Fruit fly (Drosophila melanogaster) whole organism, embryonic: ENCODE data around the gene CG15814.

Experiments
- Aef1 ChIP-seq: fragments of 200-800 bp; sonication (Bioruptor generic); IDR thresholded peaks from 3 replicates; pipeline ENCODE4 v1.3.6; 2022; ENCODE audit warnings: missing biosample characterization, missing genetic modification characterization
- Asciz ChIP-seq: fragments of 200-800 bp; sonication (Bioruptor generic); optimal IDR thresholded peaks from 2 replicates; lab custom pipeline; 2017; ENCODE audit warnings: missing biosample characterization, mild to moderate bottlenecking, missing genetic modification characterization, missing genetic modification reagents
- Blimp-1 ChIP-seq: fragments of 200-800 bp; sonication (Bioruptor generic); optimal IDR thresholded peaks from 3 replicates; lab custom pipeline; 2018; ENCODE audit warnings: missing biosample characterization, missing genetic modification characterization, mild to moderate bottlenecking, moderate library complexity, missing genetic modification reagents
- CG10209 ChIP-seq: fragments of 200-800 bp; sonication (Bioruptor generic); optimal IDR thresholded peaks from 3 replicates; lab custom pipeline; 2017; ENCODE audit warnings: missing biosample characterization, mild to moderate bottlenecking, missing genetic modification characterization, missing genetic modification reagents
- CG10267 ChIP-seq: fragments of 200-800 bp; sonication (Bioruptor generic); optimal IDR thresholded peaks from 2 replicates; lab custom pipeline; 2018; ENCODE audit warnings: missing biosample characterization, mild to moderate bottlenecking, missing genetic modification characterization, moderate library complexity
- CG10654 ChIP-seq: fragments of 200-800 bp; sonication (Bioruptor generic); optimal IDR thresholded peaks from 2 replicates; lab custom pipeline; 2016; ENCODE audit warnings: missing biosample characterization, missing genetic modification characterization
- CG12659 ChIP-seq: fragments of 200-800 bp; sonication (Bioruptor generic); optimal IDR thresholded peaks from 3 replicates; lab custom pipeline; 2017; ENCODE audit warnings: mild to moderate bottlenecking, missing biosample characterization, missing genetic modification reagents, missing genetic modification characterization
- CG12769 ChIP-seq: fragments of 200-800 bp; sonication (Bioruptor generic); optimal IDR thresholded peaks from 2 replicates; lab custom pipeline; 2019; ENCODE audit warnings: missing biosample characterization, mild to moderate bottlenecking, missing genetic modification characterization, moderate library complexity
- CG15479 ChIP-seq: fragments of 200-800 bp; sonication (Bioruptor generic); optimal IDR thresholded peaks from 3 replicates; lab custom pipeline; 2019; ENCODE audit warnings: missing biosample characterization, mild to moderate bottlenecking, missing genetic modification characterization, moderate library complexity
- CG16815 ChIP-seq: fragments of 200-800 bp; sonication (Bioruptor generic); optimal IDR thresholded peaks from 3 replicates; lab custom pipeline; 2017; ENCODE audit warnings: missing biosample characterization, mild to moderate bottlenecking, missing genetic modification characterization
- CG18262 ChIP-seq: fragments of 200-800 bp; optimal IDR thresholded peaks from 3 replicates; lab custom pipeline; 2019; ENCODE audit warnings: missing biosample characterization, mild to moderate bottlenecking, missing genetic modification characterization, moderate library complexity
- CG31441 ChIP-seq: fragments of 200-800 bp; sonication (Bioruptor generic); IDR thresholded peaks from 2 replicates; pipeline ENCODE4 v1.3.6; 2022; ENCODE audit warnings: missing biosample characterization, missing genetic modification characterization
- CG3163 ChIP-seq: fragments of 200-800 bp; sonication (Bioruptor generic); optimal IDR thresholded peaks from 3 replicates; lab custom pipeline; 2016; ENCODE audit warnings: missing biosample characterization, missing genetic modification characterization
- CG3995 ChIP-seq: fragments of 200-800 bp; sonication (Bioruptor generic); optimal IDR thresholded peaks from 3 replicates; lab custom pipeline; 2016; ENCODE audit warnings: missing biosample characterization, missing genetic modification characterization
- CG4730 ChIP-seq: fragments of 200-800 bp; sonication (Bioruptor generic); IDR thresholded peaks from 2 replicates; pipeline ENCODE4 v1.3.6; 2022; ENCODE audit warnings: missing biosample characterization, missing genetic modification characterization
- CG6791 ChIP-seq: fragments of 200-800 bp; sonication (Bioruptor generic); IDR thresholded peaks from 3 replicates; pipeline ENCODE4 v1.3.6; 2022; ENCODE audit warnings: missing biosample characterization, missing genetic modification characterization; ENCODE audit not compliant: partially characterized antibody
- CG6813 ChIP-seq: fragments of 200-800 bp; sonication (Bioruptor generic); optimal IDR thresholded peaks from 2 replicates; lab custom pipeline; 2017; ENCODE audit warnings: missing biosample characterization, missing genetic modification characterization, mild to moderate bottlenecking, moderate library complexity, missing genetic modification reagents
- CG7786 ChIP-seq: fragments of 200-800 bp; sonication (Bioruptor generic); optimal IDR thresholded peaks from 2 replicates; lab custom pipeline; 2016; ENCODE audit warnings: missing biosample characterization, missing genetic modification characterization
- CG8388 ChIP-seq: fragments of 200-800 bp; sonication (Bioruptor generic); optimal IDR thresholded peaks from 2 replicates; lab custom pipeline; 2019; ENCODE audit warnings: missing biosample characterization, mild to moderate bottlenecking, missing genetic modification characterization, moderate library complexity
- CG9437 ChIP-seq: fragments of 200-800 bp; sonication (Bioruptor generic); optimal IDR thresholded peaks from 2 replicates; lab custom pipeline; 2018; ENCODE audit warnings: missing biosample characterization, mild to moderate bottlenecking, missing genetic modification characterization
- CG9609 ChIP-seq: fragments of 200-800 bp; sonication (Bioruptor generic); optimal IDR thresholded peaks from 3 replicates; lab custom pipeline; 2016; ENCODE audit warnings: missing biosample characterization, missing genetic modification characterization
- D ChIP-seq, 2 experiments: fragments of 200-800 bp in 1 of 2; fragments of >200 bp in 1 of 2; sonication (Bioruptor generic) in 1 of 2; optimal IDR thresholded peaks; 2 replicates in 1 of 2; 3 replicates in 1 of 2; lab custom pipeline; 2017; ENCODE audit warnings: mild to moderate bottlenecking in 1 of 2, missing biosample characterization in 1 of 2, missing genetic modification characterization in 1 of 2, missing genetic modification reagents in 1 of 2
- D19A ChIP-seq: fragments of 200-800 bp; optimal IDR thresholded peaks from 3 replicates; lab custom pipeline; 2019; ENCODE audit warnings: missing biosample characterization, mild to moderate bottlenecking, missing genetic modification characterization, moderate library complexity
- Dll ChIP-seq: fragments of 200-800 bp; sonication (Bioruptor generic); IDR thresholded peaks from 4 replicates; pipeline ENCODE4 v1.3.6; 2022; ENCODE audit warnings: missing biosample characterization, missing genetic modification characterization; ENCODE audit not compliant: partially characterized antibody
- Drgx ChIP-seq: fragments of 200-800 bp; sonication (Bioruptor generic); IDR thresholded peaks from 2 replicates; pipeline ENCODE4 v1.3.6; 2022; ENCODE audit warnings: missing biosample characterization, missing genetic modification characterization
- HmgD ChIP-seq: fragments of 200-800 bp; sonication (Bioruptor generic); optimal IDR thresholded peaks from 3 replicates; lab custom pipeline; 2016; ENCODE audit warnings: missing biosample characterization, missing genetic modification characterization
- Hr39 ChIP-seq: fragments of >200 bp; optimal IDR thresholded peaks from 2 replicates; lab custom pipeline; 2017
- Hr51 ChIP-seq, 2 experiments: fragments of 200-800 bp; sonication (Bioruptor generic); optimal IDR thresholded peaks; 2 replicates in 1 of 2; 3 replicates in 1 of 2; lab custom pipeline; 2016 to 2018; ENCODE audit warnings: missing biosample characterization in 2 of 2, missing genetic modification characterization in 2 of 2, mild to moderate bottlenecking in 1 of 2, moderate library complexity in 1 of 2
- MBD-R2 ChIP-seq: fragments of 200-800 bp; sonication (Bioruptor generic); IDR thresholded peaks from 2 replicates; pipeline ENCODE4 v1.3.6; 2022; ENCODE audit warnings: missing biosample characterization, missing genetic modification characterization
- Vsx1 ChIP-seq: fragments of 200-800 bp; sonication (Bioruptor generic); optimal IDR thresholded peaks from 2 replicates; lab custom pipeline; 2017; ENCODE audit warnings: missing biosample characterization, mild to moderate bottlenecking, missing genetic modification characterization, missing genetic modification reagents
- YL-1 ChIP-seq: fragments of 200-800 bp; sonication (Bioruptor generic); optimal IDR thresholded peaks from 3 replicates; lab custom pipeline; 2017; ENCODE audit warnings: missing biosample characterization, mild to moderate bottlenecking, missing genetic modification characterization
- az2 ChIP-seq: fragments of 200-800 bp; sonication (Bioruptor generic); optimal IDR thresholded peaks from 3 replicates; lab custom pipeline; 2016; ENCODE audit warnings: missing biosample characterization, missing genetic modification characterization
- crp ChIP-seq, 2 experiments: fragments of 200-800 bp; sonication (Bioruptor generic); optimal IDR thresholded peaks; 2 replicates in 1 of 2; 3 replicates in 1 of 2; lab custom pipeline; 2017; ENCODE audit warnings: missing biosample characterization in 2 of 2, missing genetic modification characterization in 2 of 2, mild to moderate bottlenecking in 1 of 2, moderate library complexity in 1 of 2
- cwo ChIP-seq: fragments of 200-800 bp; sonication (Bioruptor generic); optimal IDR thresholded peaks from 3 replicates; lab custom pipeline; 2017; ENCODE audit warnings: missing biosample characterization, missing genetic modification characterization, mild to moderate bottlenecking, moderate library complexity, missing genetic modification reagents
- ham ChIP-seq: fragments of 200-800 bp; sonication (Bioruptor generic); IDR thresholded peaks from 2 replicates; pipeline ENCODE4 v1.3.6; 2022; ENCODE audit warnings: missing biosample characterization, missing genetic modification characterization
- her ChIP-seq: fragments of 200-800 bp; sonication (Bioruptor generic); optimal IDR thresholded peaks from 2 replicates; lab custom pipeline; 2016; ENCODE audit warnings: missing biosample characterization, missing genetic modification characterization
- insv ChIP-seq, 2 experiments: fragments of 200-800 bp; sonication (Bioruptor generic); optimal IDR thresholded peaks; 3 replicates each; lab custom pipeline; 2016 to 2018; ENCODE audit warnings: missing biosample characterization in 2 of 2, missing genetic modification characterization in 2 of 2
- inv ChIP-seq: fragments of 200-800 bp; sonication (Bioruptor generic); IDR thresholded peaks from 2 replicates; pipeline ENCODE4 v1.3.6; 2022; ENCODE audit warnings: missing biosample characterization, missing genetic modification characterization; ENCODE audit not compliant: partially characterized antibody
- jing ChIP-seq: fragments of 200-800 bp; sonication (Bioruptor generic); optimal IDR thresholded peaks from 2 replicates; lab custom pipeline; 2018; ENCODE audit warnings: missing biosample characterization, mild to moderate bottlenecking, missing genetic modification characterization
- mld ChIP-seq: fragments of 200-800 bp; sonication (Bioruptor generic); IDR thresholded peaks from 3 replicates; pipeline ENCODE4 v1.3.6; 2022; ENCODE audit warnings: missing biosample characterization, missing genetic modification characterization; ENCODE audit not compliant: partially characterized antibody
- phol ChIP-seq: fragments of 200-800 bp; sonication (Bioruptor generic); optimal IDR thresholded peaks from 3 replicates; lab custom pipeline; 2018; ENCODE audit warnings: missing biosample characterization, mild to moderate bottlenecking, missing genetic modification characterization, moderate library complexity
- row ChIP-seq: fragments of 200-800 bp; sonication (Bioruptor generic); IDR thresholded peaks from 3 replicates; pipeline ENCODE4 v1.3.6; 2022; ENCODE audit warnings: missing biosample characterization, missing genetic modification characterization
- shn ChIP-seq: fragments of 200-800 bp; sonication (Bioruptor generic); optimal IDR thresholded peaks from 3 replicates; lab custom pipeline; 2016; ENCODE audit warnings: missing biosample characterization, missing genetic modification characterization
- slou ChIP-seq: fragments of 200-800 bp; sonication (Bioruptor generic); optimal IDR thresholded peaks from 3 replicates; lab custom pipeline; 2016; ENCODE audit warnings: missing biosample characterization, missing genetic modification characterization
- slp2 ChIP-seq: fragments of 200-800 bp; sonication (Bioruptor generic); optimal IDR thresholded peaks from 2 replicates; lab custom pipeline; 2016; ENCODE audit warnings: missing biosample characterization, missing genetic modification characterization
- trem ChIP-seq: fragments of 200-800 bp; optimal IDR thresholded peaks from 3 replicates; lab custom pipeline; 2019; ENCODE audit warnings: missing biosample characterization, mild to moderate bottlenecking, missing genetic modification characterization, moderate library complexity
- twi ChIP-seq: fragments of 200-800 bp; optimal IDR thresholded peaks from 2 replicates; lab custom pipeline; 2019; ENCODE audit warnings: missing biosample characterization, mild to moderate bottlenecking, missing genetic modification characterization, moderate library complexity
- zfh1 ChIP-seq: fragments of 200-800 bp; sonication (Bioruptor generic); IDR thresholded peaks from 3 replicates; pipeline ENCODE4 v1.3.6; 2022; ENCODE audit warnings: missing biosample characterization, missing genetic modification characterization

The CG15814 gene

DNA sequence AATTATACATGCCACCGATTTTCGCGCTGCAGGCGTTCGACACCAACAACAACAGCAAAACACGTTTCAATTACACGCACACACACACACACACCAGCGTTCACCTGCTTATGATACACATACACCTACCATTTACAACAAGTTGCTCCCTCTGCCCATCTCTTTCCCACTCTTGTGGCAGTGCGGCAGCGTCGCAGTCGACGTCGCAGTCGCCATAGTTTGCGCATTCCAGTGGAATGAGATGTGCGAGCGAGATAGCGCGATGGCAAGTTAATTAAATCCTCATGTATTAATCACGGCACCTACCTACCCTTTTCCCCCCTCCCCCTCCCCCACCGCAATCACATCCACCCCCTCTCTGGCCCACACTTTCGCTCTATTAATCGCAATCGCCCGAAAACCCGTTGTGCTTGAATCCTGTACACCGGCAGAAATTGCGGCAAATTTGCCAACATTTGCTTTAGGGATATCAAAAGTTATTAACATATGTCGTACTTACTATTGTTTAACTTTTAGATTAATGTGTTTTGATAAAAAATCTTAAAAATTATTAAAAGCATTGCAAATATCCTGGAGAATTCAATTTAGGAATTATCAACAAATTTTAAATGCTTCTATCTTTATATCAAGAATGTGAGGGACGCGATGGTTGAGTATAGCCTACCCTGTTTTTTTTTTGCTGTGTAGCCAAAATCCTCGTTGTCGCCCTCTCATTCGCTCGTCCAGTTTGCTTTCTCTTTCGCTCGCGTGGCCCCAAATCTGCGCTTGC lies 47.6 kb downstream of the CG15814 start (continued):
- TF ChIP-seq slou (GFP tag; lab: Kevin White, UChicago) (peak; percentile 51), CG31441 (GFP tag; lab: Robert Waterston, UW) (peak; percentile 47; the same call in 1 of the 2 replicates), CG12659 (GFP tag; lab: Kevin White, UChicago) (peak; percentile 15), CG12769 (tag; lab: Kevin White, UChicago) (no peak), CG8388 (peak; percentile 10), CG18262 (peak; percentile 31), Blimp-1 (peak; percentile 32), YL-1 (GFP tag; lab: Kevin White, UChicago) (no peak), row (GFP tag; lab: Robert Waterston, UW) (peak; percentile 48), CG6813 (GFP tag; lab: Kevin White, UChicago) (peak; percentile 2), crp (GFP tag; optimal IDR thresholded peaks at IDR 0.05; lab: Kevin White, UChicago) (no peak), trem (tag; lab: Kevin White, UChicago) (no peak), CG3163 (GFP tag; lab: Kevin White, UChicago) (no peak), CG15479 (GFP tag; lab: Kevin White, UChicago) (peak; percentile 24), CG10654 (no peak), Dll (GFP tag; lab: Robert Waterston, UW) (no peak), mld (GFP tag; lab: Robert Waterston, UW) (no peak), Hr39 (no peak), zfh1 (peak; percentile 25; the same call in 1 of the 3 replicates), MBD-R2 (GFP tag; lab: Robert Waterston, UW) (no peak), CG7786 (GFP tag; lab: Kevin White, UChicago) (peak; percentile 8), CG16815 (GFP tag; lab: Kevin White, UChicago) (peak; percentile 28), CG6791 (GFP tag; lab: Robert Waterston, UW) (no peak), cwo (GFP tag; lab: Kevin White, UChicago) (peak; percentile 40), twi (tag; lab: Kevin White, UChicago) (no peak), CG10267 (tag; lab: Kevin White, UChicago) (peak; percentile 24), ham (GFP tag; lab: Robert Waterston, UW) (no peak), slp2 (no peak), HmgD (GFP tag; lab: Kevin White, UChicago) (no peak), her (no peak), shn (GFP tag; lab: Kevin White, UChicago) (no peak), Drgx (GFP tag; lab: Robert Waterston, UW) (peak; percentile 49; the same call in 1 of the 2 replicates), D (optimal IDR thresholded peaks at IDR 0.05; lab: Kevin White, UChicago) (no peak), D (GFP tag; optimal IDR thresholded peaks at IDR 0.05; lab: Kevin White, UChicago) (peak; percentile 9), Aef1 (GFP tag; lab: Robert Waterston, UW) (no peak), insv (GFP tag; optimal IDR thresholded peaks at IDR 0.05; lab: Kevin White, UChicago) (no peak), jing (GFP tag; lab: Kevin White, UChicago) (no peak), D19A (tag; lab: Kevin White, UChicago) (no peak), Asciz (GFP tag; lab: Kevin White, UChicago) (no peak), Hr51 (GFP tag; optimal IDR thresholded peaks at IDR 0.05; lab: Kevin White, UChicago) (peak in 1 of 2 experiments; percentile 60), CG4730 (GFP tag; lab: Robert Waterston, UW) (peak; percentile 26; the same call in 1 of the 2 replicates), CG9609 (GFP tag; lab: Kevin White, UChicago) (no peak), az2 (GFP tag; lab: Kevin White, UChicago) (peak; percentile 22), phol (tag; lab: Kevin White, UChicago) (peak; percentile 48), CG10209 (GFP tag; lab: Kevin White, UChicago) (peak; percentile 24), CG3995 (no peak), inv (no peak), Vsx1 (GFP tag; lab: Kevin White, UChicago) (no peak), CG9437 (peak; percentile 15)
